Fruit fly (Drosophila melanogaster) whole organism, adult: Measurements from ENCODE around the gene lz.

Experiments
- CG11617 ChIP-seq: fragments of 200-800 bp; sonication (Bioruptor generic); optimal IDR thresholded peaks from 2 replicates; lab custom pipeline; 2017; ENCODE audit warnings: mild to moderate bottlenecking, missing biosample characterization, missing genetic modification reagents, missing genetic modification characterization
- CG1620 ChIP-seq: fragments of 200-800 bp; sonication (Bioruptor generic); optimal IDR thresholded peaks from 2 replicates; lab custom pipeline; 2016; ENCODE audit warnings: missing biosample characterization, missing genetic modification characterization
- CG7101 ChIP-seq: fragments of 200-800 bp; sonication (Bioruptor generic); optimal IDR thresholded peaks from 2 replicates; lab custom pipeline; 2018; ENCODE audit warnings: missing biosample characterization, mild to moderate bottlenecking, missing genetic modification characterization, moderate library complexity
- Clk ChIP-seq: fragments of 200-800 bp; sonication (Bioruptor generic); optimal IDR thresholded peaks from 2 replicates; lab custom pipeline; 2017; ENCODE audit warnings: missing biosample characterization, missing genetic modification characterization
- Hr96 ChIP-seq: fragments of 200-800 bp; sonication (Bioruptor generic); optimal IDR thresholded peaks from 2 replicates; lab custom pipeline; 2016; ENCODE audit warnings: missing biosample characterization, missing genetic modification characterization
- Mnt ChIP-seq: fragments of 200-800 bp; sonication (Bioruptor generic); optimal IDR thresholded peaks from 2 replicates; lab custom pipeline; 2016; ENCODE audit warnings: missing biosample characterization, mild to moderate bottlenecking, missing genetic modification characterization
- cnc ChIP-seq, 2 experiments: fragments of >200 bp; optimal IDR thresholded peaks; 2 replicates each; lab custom pipeline; 2017
- ovo ChIP-seq: fragments of 200-800 bp; sonication (Bioruptor generic); optimal IDR thresholded peaks from 2 replicates; lab custom pipeline; 2016; ENCODE audit warnings: missing biosample characterization, missing genetic modification characterization
- pad ChIP-seq: fragments of 200-800 bp; sonication (Bioruptor generic); optimal IDR thresholded peaks from 3 replicates; lab custom pipeline; 2017; ENCODE audit warnings: missing biosample characterization, missing genetic modification characterization, mild to moderate bottlenecking, moderate library complexity, missing genetic modification reagents
- toe ChIP-seq: fragments of 200-800 bp; sonication (Bioruptor generic); optimal IDR thresholded peaks from 2 replicates; lab custom pipeline; 2016; ENCODE audit warnings: missing biosample characterization, missing genetic modification characterization

dm6 chrX:9252051-9252708, 32.3 kb upstream of the lz start:
- TF ChIP-seq CG1620 (GFP tag; lab: Kevin White, UChicago) (no peak), CG11617 (no peak), Clk (GFP tag; lab: Kevin White, UChicago) (no peak), toe (GFP tag; lab: Kevin White, UChicago) (no peak), cnc (optimal IDR thresholded peaks at IDR 0.05; lab: Kevin White, UChicago) (no peak), CG7101 (tag; lab: Kevin White, UChicago) (no peak), pad (GFP tag; lab: Kevin White, UChicago) (no peak), Hr96 (GFP tag; lab: Kevin White, UChicago) (no peak), Mnt (no peak), ovo (GFP tag; lab: Kevin White, UChicago) (no peak)
